Worm (Caenorhabditis elegans) whole organism, L1 larva: ENCODE measurements around the gene K11H12.5.

Experiments used
- C34B4.2 ChIP-seq: sonication (generic microtip); optimal IDR thresholded peaks from 2 replicates; lab custom pipeline; 2017; ENCODE audit warnings: mild to moderate bottlenecking, missing genetic modification characterization, missing compliant biosample characterization
- Y116A8C.19 ChIP-seq: sonication (generic microtip); optimal IDR thresholded peaks from 2 replicates; lab custom pipeline; 2016; ENCODE audit warnings: missing compliant biosample characterization, missing genetic modification characterization, borderline replicate concordance
- aha-1 ChIP-seq: fragments of 150-350 bp; optimal IDR thresholded peaks from 2 replicates; lab custom pipeline; 2014; ENCODE audit warnings: missing biosample characterization, missing genetic modification characterization
- alr-1 ChIP-seq: fragments of 200-800 bp; sonication (Bioruptor generic); optimal IDR thresholded peaks from 2 replicates; lab custom pipeline; 2018; ENCODE audit warnings: borderline replicate concordance, mild to moderate bottlenecking, missing genetic modification characterization, missing compliant biosample characterization
- ama-1 ChIP-seq: fragments of 150-350 bp; optimal IDR thresholded peaks from 2 replicates; lab custom pipeline; 2014
- ceh-8 ChIP-seq: fragments of 200-800 bp; sonication (Bioruptor generic); optimal IDR thresholded peaks from 2 replicates; lab custom pipeline; 2018; ENCODE audit warnings: mild to moderate bottlenecking, missing genetic modification characterization, moderate library complexity, missing compliant biosample characterization
- ceh-82 ChIP-seq, 3 experiments: fragments of 150-350 bp in 1 of 3; sonication (generic microtip) in 2 of 3; optimal IDR thresholded peaks; 2 replicates each; lab custom pipeline; 2014 to 2017; ENCODE audit warnings: missing biosample characterization in 3 of 3, missing genetic modification characterization in 3 of 3
- ceh-88 ChIP-seq: fragments of 200-800 bp; sonication (Bioruptor generic); IDR thresholded peaks from 2 replicates; pipeline ENCODE4 v1.3.6; 2022; ENCODE audit warnings: missing genetic modification characterization, missing compliant biosample characterization
- ceh-90 ChIP-seq: sonication (generic microtip); optimal IDR thresholded peaks from 2 replicates; lab custom pipeline; 2016; ENCODE audit warnings: missing genetic modification characterization, missing compliant biosample characterization
- ces-1 ChIP-seq: fragments of 150-350 bp; optimal IDR thresholded peaks from 2 replicates; lab custom pipeline; 2014; ENCODE audit warnings: missing biosample characterization, missing genetic modification reagents, missing genetic modification characterization
- dsc-1 ChIP-seq: sonication (generic microtip); optimal IDR thresholded peaks from 2 replicates; lab custom pipeline; 2016; ENCODE audit warnings: mild to moderate bottlenecking, missing genetic modification characterization, missing compliant biosample characterization
- efl-3 ChIP-seq: fragments of 200-800 bp; sonication (Bioruptor generic); optimal IDR thresholded peaks from 2 replicates; lab custom pipeline; 2018; ENCODE audit warnings: mild to moderate bottlenecking, missing genetic modification characterization, missing compliant biosample characterization
- egl-13 ChIP-seq: sonication (generic microtip); optimal IDR thresholded peaks from 2 replicates; lab custom pipeline; 2016; ENCODE audit warnings: missing genotype, missing genetic modification reagents, missing genetic modification characterization, missing compliant biosample characterization
- egl-27 ChIP-seq, 2 experiments: fragments of 150-350 bp in 1 of 2; sonication (generic microtip); optimal IDR thresholded peaks; 3 replicates each; lab custom pipeline; 2017 to 2018; ENCODE audit warnings: missing biosample characterization in 2 of 2, missing genetic modification characterization in 2 of 2, missing genetic modification reagents in 2 of 2
- elt-3 ChIP-seq, 6 experiments: fragments of 150-350 bp in 1 of 6; sonication (generic microtip); optimal IDR thresholded peaks; 2 replicates each; lab custom pipeline; 2017 to 2018; ENCODE audit warnings: missing biosample characterization in 6 of 6, missing genetic modification characterization in 6 of 6, inconsistent platforms in 1 of 6
- fkh-4 ChIP-seq: sonication (generic microtip); optimal IDR thresholded peaks from 2 replicates; lab custom pipeline; 2016; ENCODE audit warnings: missing compliant biosample characterization, missing genetic modification characterization, borderline replicate concordance
- fos-1 ChIP-seq: fragments of 150-350 bp; optimal IDR thresholded peaks from 2 replicates; lab custom pipeline; 2014; ENCODE audit warnings: missing biosample characterization, missing genetic modification characterization
- grh-1 ChIP-seq: fragments of 200-800 bp; sonication (Bioruptor generic); IDR thresholded peaks from 2 replicates; pipeline ENCODE4 v1.3.6; 2022; ENCODE audit warnings: missing genetic modification reagents, missing genetic modification characterization, missing compliant biosample characterization
- hlh-17 ChIP-seq: fragments of 200-800 bp; sonication (Bioruptor generic); optimal IDR thresholded peaks from 2 replicates; lab custom pipeline; 2018; ENCODE audit warnings: missing genetic modification characterization, mild to moderate bottlenecking, missing compliant biosample characterization, moderate library complexity, borderline replicate concordance
- hpl-2 ChIP-seq: fragments of 150-350 bp; optimal IDR thresholded peaks from 2 replicates; lab custom pipeline; 2014; ENCODE audit warnings: missing biosample characterization, missing genetic modification reagents, missing genetic modification characterization
- irx-1 ChIP-seq: sonication (generic microtip); optimal IDR thresholded peaks from 2 replicates; lab custom pipeline; 2016; ENCODE audit warnings: missing genetic modification characterization, missing compliant biosample characterization
- isw-1 ChIP-seq: fragments of 200-800 bp; sonication (Bioruptor generic); IDR thresholded peaks from 2 replicates; pipeline ENCODE4 v1.3.6; 2022; ENCODE audit warnings: missing genetic modification characterization, missing compliant biosample characterization
- jun-1 ChIP-seq: fragments of 150-350 bp; optimal IDR thresholded peaks from 2 replicates; lab custom pipeline; 2014; ENCODE audit warnings: missing biosample characterization, missing genetic modification reagents, missing genetic modification characterization
- lin-14 ChIP-seq: fragments of 200-800 bp; sonication (Bioruptor generic); optimal IDR thresholded peaks from 2 replicates; lab custom pipeline; 2018; ENCODE audit warnings: mild to moderate bottlenecking, missing genetic modification characterization, moderate library complexity, missing compliant biosample characterization
- lin-35 ChIP-seq, 2 experiments: fragments of 150-350 bp; optimal IDR thresholded peaks; 2 replicates each; lab custom pipeline; 2014; ENCODE audit warnings: missing biosample characterization in 2 of 2, missing genetic modification characterization in 2 of 2, missing genetic modification reagents in 2 of 2
- lir-3 ChIP-seq: sonication (generic microtip); optimal IDR thresholded peaks from 2 replicates; lab custom pipeline; 2016; ENCODE audit warnings: mild to moderate bottlenecking, missing genetic modification characterization, moderate library complexity, missing compliant biosample characterization; ENCODE audit not compliant: poor library complexity
- lsy-2 ChIP-seq, 2 experiments: fragments of 150-350 bp; optimal IDR thresholded peaks; 2 replicates each; lab custom pipeline; 2014; ENCODE audit warnings: missing biosample characterization in 2 of 2, missing genetic modification characterization in 2 of 2
- mab-9 ChIP-seq: fragments of 200-800 bp; sonication (Bioruptor generic); IDR thresholded peaks from 2 replicates; pipeline ENCODE4 v1.3.6; 2022; ENCODE audit warnings: missing genetic modification reagents, missing genetic modification characterization, missing compliant biosample characterization
- nhr-11 ChIP-seq: fragments of 150-350 bp; optimal IDR thresholded peaks from 2 replicates; lab custom pipeline; 2014; ENCODE audit warnings: missing biosample characterization, missing genetic modification characterization
- nhr-12 ChIP-seq: sonication (generic microtip); optimal IDR thresholded peaks from 2 replicates; lab custom pipeline; 2017; ENCODE audit warnings: missing biosample characterization, missing genetic modification characterization
- nhr-19 ChIP-seq: fragments of 200-800 bp; sonication (Bioruptor generic); conservative IDR thresholded peaks from 2 replicates; pipeline ENCODE4 v1.3.6; 2022; ENCODE audit warnings: missing genetic modification characterization, missing compliant biosample characterization
- nhr-20 ChIP-seq: sonication (generic microtip); optimal IDR thresholded peaks from 2 replicates; lab custom pipeline; 2016; ENCODE audit warnings: mild to moderate bottlenecking, missing genetic modification characterization, missing compliant biosample characterization
- nhr-28 ChIP-seq: fragments of 150-350 bp; optimal IDR thresholded peaks from 2 replicates; lab custom pipeline; 2014; ENCODE audit warnings: missing biosample characterization, missing genetic modification characterization
- nhr-47 ChIP-seq: sonication (generic microtip); optimal IDR thresholded peaks from 2 replicates; lab custom pipeline; 2016; ENCODE audit warnings: mild to moderate bottlenecking, missing genetic modification characterization, moderate library complexity, missing compliant biosample characterization
- nhr-71 ChIP-seq: sonication (generic microtip); optimal IDR thresholded peaks from 2 replicates; lab custom pipeline; 2016; ENCODE audit warnings: mild to moderate bottlenecking, missing genetic modification characterization, moderate library complexity, missing compliant biosample characterization
- nhr-77 ChIP-seq: fragments of 150-350 bp; optimal IDR thresholded peaks from 2 replicates; lab custom pipeline; 2014; ENCODE audit warnings: missing biosample characterization, missing genetic modification characterization
- nhr-85 ChIP-seq: sonication (generic microtip); peaks from one replicate; lab custom pipeline; 2016; ENCODE audit warnings: missing genetic modification characterization, inconsistent platforms, missing compliant biosample characterization
- nhr-90 ChIP-seq: sonication (generic microtip); optimal IDR thresholded peaks from 2 replicates; lab custom pipeline; 2016; ENCODE audit warnings: mild to moderate bottlenecking, missing genetic modification characterization, missing compliant biosample characterization; ENCODE audit not compliant: poor library complexity
- pag-3 ChIP-seq: sonication (generic microtip); optimal IDR thresholded peaks from 2 replicates; lab custom pipeline; 2017; ENCODE audit warnings: missing genetic modification characterization, mild to moderate bottlenecking, missing compliant biosample characterization, antibody characterized with exemption, borderline replicate concordance; ENCODE audit not compliant: insufficient read depth
- pax-3 ChIP-seq: fragments of 200-800 bp; sonication (Bioruptor generic); optimal IDR thresholded peaks from 2 replicates; lab custom pipeline; 2018; ENCODE audit warnings: mild to moderate bottlenecking, missing genetic modification characterization, moderate library complexity, missing compliant biosample characterization
- pqm-1 ChIP-seq: sonication (generic microtip); optimal IDR thresholded peaks from 3 replicates; lab custom pipeline; 2017; ENCODE audit warnings: missing biosample characterization, missing genetic modification characterization
- snpc-4 ChIP-seq: fragments of 150-350 bp; optimal IDR thresholded peaks from 2 replicates; lab custom pipeline; 2014; ENCODE audit warnings: missing biosample characterization, missing genetic modification characterization
- snu-23 ChIP-seq: sonication (generic microtip); optimal IDR thresholded peaks from 2 replicates; lab custom pipeline; 2016; ENCODE audit warnings: missing genetic modification characterization, missing compliant biosample characterization
- sox-4 ChIP-seq: sonication (generic microtip); optimal IDR thresholded peaks from 2 replicates; lab custom pipeline; 2016; ENCODE audit warnings: missing genetic modification characterization, missing compliant biosample characterization
- sptf-1 ChIP-seq: fragments of 150-350 bp; optimal IDR thresholded peaks from 2 replicates; lab custom pipeline; 2014; ENCODE audit warnings: missing biosample characterization, missing genetic modification characterization
- sup-37 ChIP-seq: fragments of 200-800 bp; sonication (Bioruptor generic); optimal IDR thresholded peaks from 2 replicates; lab custom pipeline; 2018; ENCODE audit warnings: mild to moderate bottlenecking, missing genetic modification characterization, missing compliant biosample characterization
- tbx-2 ChIP-seq: sonication (generic microtip); optimal IDR thresholded peaks from 2 replicates; lab custom pipeline; 2016; ENCODE audit warnings: missing genetic modification characterization, missing compliant biosample characterization
- tlp-1 ChIP-seq: fragments of 150-350 bp; optimal IDR thresholded peaks from 2 replicates; lab custom pipeline; 2014; ENCODE audit warnings: missing biosample characterization, missing genetic modification characterization
- unc-130 ChIP-seq: fragments of 150-350 bp; optimal IDR thresholded peaks from 2 replicates; lab custom pipeline; 2017; ENCODE audit warnings: missing biosample characterization, missing genetic modification characterization, inconsistent platforms
- unc-86 ChIP-seq: sonication (generic microtip); optimal IDR thresholded peaks from 2 replicates; lab custom pipeline; 2016; ENCODE audit warnings: missing genetic modification characterization, missing compliant biosample characterization
- vab-15 ChIP-seq: sonication (generic microtip); optimal IDR thresholded peaks from 2 replicates; lab custom pipeline; 2017; ENCODE audit warnings: missing genotype, mild to moderate bottlenecking, missing genetic modification characterization, missing compliant biosample characterization

Gene K11H12.5

ce11 chrIV:657932-658331 is 18.4 kb upstream of the K11H12.5 start (continued):
- TF ChIP-seq lir-3 (tag; lab: Kevin White, UChicago) (peak; percentile 53), Y116A8C.19 (tag; lab: Kevin White, UChicago) (no peak), C34B4.2 (tag; lab: Kevin White, UChicago) (no peak), nhr-12 (tag; lab: Kevin White, UChicago) (no peak), egl-13 (tag; lab: Kevin White, UChicago) (peak; percentile 7), ceh-90 (tag; lab: Kevin White, UChicago) (no peak), lin-14 (peak; percentile 74), elt-3 (tag; optimal IDR thresholded peaks at IDR 0.05; lab: Kevin White, UChicago) (peak in 1 of 6 experiments; percentile 22), egl-27 (tag; optimal IDR thresholded peaks at IDR 0.05; lab: Kevin White, UChicago) (no peak), tbx-2 (tag; lab: Kevin White, UChicago) (peak; percentile 61), nhr-71 (tag; lab: Kevin White, UChicago) (peak; percentile 90), snpc-4 (peak; percentile 99), sup-37 (GFP tag; lab: Kevin White, UChicago) (peak; percentile 60), ceh-8 (GFP tag; lab: Kevin White, UChicago) (no peak), unc-130 (tag; lab: Kevin White, UChicago) (peak; percentile 27), nhr-90 (tag; lab: Kevin White, UChicago) (peak; percentile 89), jun-1 (no peak), nhr-28 (tag; lab: Kevin White, UChicago) (no peak), nhr-19 (peak; percentile 83), grh-1 (peak; percentile 70), vab-15 (tag; lab: Kevin White, UChicago) (no peak), mab-9 (GFP tag; lab: Robert Waterston, UW) (no peak), pqm-1 (no peak), ceh-88 (0 out of 2 replicates have a peak, but pooled peaks have one; percentile 28), pag-3 (no peak), ceh-82 (tag; optimal IDR thresholded peaks at IDR 0.05; lab: Kevin White, UChicago) (peak; percentile 56 to 77 (median 59)), dsc-1 (tag; lab: Kevin White, UChicago) (peak; percentile 88), fkh-4 (tag; lab: Kevin White, UChicago) (no peak), nhr-85 (peak; percentile 80), isw-1 (GFP tag; lab: Robert Waterston, UW) (peak; percentile 21; the same call in 1 of the 2 replicates), nhr-20 (tag; lab: Kevin White, UChicago) (peak; percentile 81), fos-1 (tag; lab: Kevin White, UChicago) (peak; percentile 69), hpl-2 (GFP tag; lab: Kevin White, UChicago) (no peak), unc-86 (tag; lab: Kevin White, UChicago) (peak; percentile 51), pax-3 (tag; lab: Kevin White, UChicago) (no peak), alr-1 (tag; lab: Kevin White, UChicago) (no peak), sptf-1 (no peak), lin-35 (GFP tag; optimal IDR thresholded peaks at IDR 0.05; lab: Kevin White, UChicago) (peak; percentile 60 to 67), nhr-11 (no peak), ama-1 (peak; percentile 68), ces-1 (GFP tag; lab: Kevin White, UChicago) (no peak), sox-4 (peak; percentile 23), hlh-17 (no peak), aha-1 (tag; lab: Kevin White, UChicago) (no peak), tlp-1 (no peak), efl-3 (GFP tag; lab: Kevin White, UChicago) (no peak), snu-23 (GFP tag; lab: Kevin White, UChicago) (peak; percentile 86), nhr-77 (tag; lab: Kevin White, UChicago) (peak; percentile 24), irx-1 (tag; lab: Kevin White, UChicago) (peak; percentile 40), lsy-2 (tag; optimal IDR thresholded peaks at IDR 0.05; lab: Kevin White, UChicago) (peak; percentile 86 to 88), nhr-47 (tag; lab: Kevin White, UChicago) (peak; percentile 89)
